Worm (Caenorhabditis elegans): ENCODE data around the gene ins-31.

ins-31 gene

DNA sequence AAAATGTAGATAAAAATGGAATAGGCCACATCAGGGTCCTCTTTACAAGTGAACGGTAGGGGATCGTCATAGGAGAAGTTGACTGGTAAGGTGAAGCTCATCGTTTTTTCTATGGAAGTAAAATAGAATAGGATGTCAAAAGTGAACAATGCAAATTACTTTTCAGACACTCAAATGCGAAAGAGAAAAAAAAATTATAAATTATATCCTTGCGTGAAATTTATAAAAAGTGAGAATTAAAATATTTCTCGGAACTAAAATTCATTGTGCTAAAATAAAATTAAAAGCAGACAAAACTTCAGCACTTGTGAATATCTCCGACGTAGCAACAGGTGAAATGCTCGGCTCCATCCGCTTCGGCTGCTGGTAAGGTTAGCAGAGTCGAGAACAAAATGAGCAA lies 33.5 kb upstream of the ins-31 start, which contains the start of gene srg-22:
Gene srg-22, minus strand, starts transcription at position 101 of the 400 bp plus-strand sequence.
- TF ChIP-seq skn-1 (tag; optimal IDR thresholded peaks at IDR 0.05) (no peak), pqm-1 (tag; optimal IDR thresholded peaks at IDR 0.05) (no peak), fkh-10 (GFP tag; optimal IDR thresholded peaks at IDR 0.05) (no peak), egl-27 (tag; optimal IDR thresholded peaks at IDR 0.05) (no peak), ZK546.5 (tag; optimal IDR thresholded peaks at IDR 0.05) (no peak), lsy-12 (tag; optimal IDR thresholded peaks at IDR 0.05) (no peak), elt-2 (tag; optimal IDR thresholded peaks at IDR 0.05) (no peak), nfya-1 (tag; optimal IDR thresholded peaks at IDR 0.05; ENCODE audit: insufficient read depth) (no peak), jun-1 (tag; optimal IDR thresholded peaks at IDR 0.05) (no peak), mdl-1 (tag; optimal IDR thresholded peaks at IDR 0.05) (no peak), R02D3.7 (tag; optimal IDR thresholded peaks at IDR 0.05) (no peak), eor-1 (tag; optimal IDR thresholded peaks at IDR 0.05) (no peak), nhr-28 (tag; optimal IDR thresholded peaks at IDR 0.05) (no peak), lin-39 (tag; optimal IDR thresholded peaks at IDR 0.05) (no peak)

DNA sequence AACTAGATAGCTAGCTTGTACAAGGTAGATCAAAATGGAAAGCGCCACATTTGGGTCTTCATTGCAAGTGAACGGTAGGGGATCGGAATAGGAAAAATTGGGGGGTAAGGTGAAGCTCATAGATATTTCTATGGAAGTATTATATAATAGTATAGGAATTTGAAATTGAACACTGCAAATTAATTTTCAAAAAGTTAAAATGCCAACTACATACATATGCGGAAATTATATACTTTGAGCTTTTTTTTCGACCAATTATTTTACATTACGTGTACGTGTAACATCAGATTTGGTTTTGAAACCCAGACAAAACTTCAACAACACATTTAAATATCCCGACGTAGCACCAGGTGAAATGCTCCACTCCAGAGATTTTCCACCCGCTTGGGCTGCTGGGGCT lies 30.8 kb upstream of the ins-31 start, which contains the start of gene srg-23:
Gene srg-23, minus strand, starts transcription at position 101 of the 400 bp plus-strand sequence.
- TF ChIP-seq nhr-25 (tag; optimal IDR thresholded peaks at IDR 0.05), result no peak
- TF ChIP-seq ztf-4 (tag; optimal IDR thresholded peaks at IDR 0.05), result no peak

DNA sequence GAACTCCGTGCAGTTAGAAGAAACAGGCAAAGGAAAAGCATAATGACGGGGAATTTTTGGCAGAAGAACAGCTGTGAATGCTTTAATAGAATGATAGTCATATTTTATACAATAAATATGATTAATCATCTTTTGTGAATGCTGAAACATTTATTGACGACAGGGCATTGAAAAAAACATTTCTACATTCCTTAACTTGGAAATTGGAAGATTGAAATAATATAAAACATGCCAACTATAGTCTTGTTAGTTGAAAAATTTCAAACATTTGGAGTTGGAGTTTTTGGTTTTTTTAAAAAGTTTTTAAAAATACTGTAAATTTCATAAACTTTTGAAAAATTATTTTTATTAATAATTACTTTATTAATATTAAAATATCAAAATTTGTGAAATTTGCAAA lies 30.0 kb upstream of the ins-31 start, which contains the start of gene Y25C1A.14:
Gene Y25C1A.14, minus strand, starts transcription at position 101 of the 400 bp plus-strand sequence.
- TF ChIP-seq fkh-10 (GFP tag; optimal IDR thresholded peaks at IDR 0.05), result no peak
- TF ChIP-seq nhr-23 (tag; optimal IDR thresholded peaks at IDR 0.05), result no peak
- no peak for TF ChIP-seq ama-1 (optimal IDR thresholded peaks at IDR 0.05)
- no peak for TF ChIP-seq ceh-9 (tag; optimal IDR thresholded peaks at IDR 0.05)
- TF ChIP-seq fos-1 (tag; optimal IDR thresholded peaks at IDR 0.05), result no peak
- TF ChIP-seq nfya-1 (tag; optimal IDR thresholded peaks at IDR 0.05; ENCODE audit: insufficient read depth), result no peak
- no peak for TF ChIP-seq daf-12 (tag; optimal IDR thresholded peaks at IDR 0.05)

- TF ChIP-seq mml-1 (tag; optimal IDR thresholded peaks at IDR 0.05) (no peak), ceh-9 (tag; optimal IDR thresholded peaks at IDR 0.05) (no peak), skn-1 (tag; optimal IDR thresholded peaks at IDR 0.05) (no peak), R02D3.7 (tag; optimal IDR thresholded peaks at IDR 0.05) (no peak), nfya-1 (tag; optimal IDR thresholded peaks at IDR 0.05; ENCODE audit: insufficient read depth) (no peak), lin-39 (tag; optimal IDR thresholded peaks at IDR 0.05) (no peak), sea-2 (GFP tag; optimal IDR thresholded peaks at IDR 0.05) (no peak), jun-1 (tag; optimal IDR thresholded peaks at IDR 0.05) (no peak), pqm-1 (tag; optimal IDR thresholded peaks at IDR 0.05) (no peak), nhr-43 (tag; optimal IDR thresholded peaks at IDR 0.05; ENCODE audit: poor library complexity, severe bottlenecking) (no peak), fkh-10 (GFP tag; optimal IDR thresholded peaks at IDR 0.05) (no peak), nhr-11 (tag; optimal IDR thresholded peaks at IDR 0.05) (no peak), tbx-2 (tag; optimal IDR thresholded peaks at IDR 0.05) (no peak), unc-62 (GFP tag; optimal IDR thresholded peaks at IDR 0.05) (no peak), elt-3 (tag; optimal IDR thresholded peaks at IDR 0.05) (no peak), fkh-2 (tag; optimal IDR thresholded peaks at IDR 0.05) (no peak), ama-1 (optimal IDR thresholded peaks at IDR 0.05) (no peak), ztf-4 (tag; optimal IDR thresholded peaks at IDR 0.05) (no peak), ceh-16 (tag; optimal IDR thresholded peaks at IDR 0.05) (no peak)
These were observed 26.3 kb upstream of the ins-31 start, which contains the start of gene srg-24 for ce11 chrII:3100546-3100945. TSS of gene srg-24 (minus strand) at chrII:3100646.

DNA sequence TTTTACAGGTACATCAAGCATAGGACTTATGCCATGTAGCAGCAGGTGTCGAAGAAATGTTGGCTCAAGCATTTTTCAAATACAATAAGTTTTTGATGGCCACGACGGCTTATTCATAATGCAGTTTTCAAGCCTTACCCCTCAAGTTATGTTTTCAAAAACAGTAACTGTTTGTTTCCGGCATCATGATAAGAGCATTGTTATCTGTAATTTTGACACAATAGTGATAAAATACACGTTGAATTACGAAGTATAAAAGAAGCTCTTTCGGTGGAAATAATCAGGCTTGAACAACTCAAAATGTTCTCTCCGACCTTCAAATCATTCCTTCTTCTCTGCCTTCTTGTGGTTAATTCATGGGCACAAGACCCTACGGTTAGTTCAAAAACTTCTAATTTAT lies 24.8 kb upstream of the ins-31 start, which contains the start of gene clec-121:
Gene clec-121, plus strand, starts transcription at position 301 of the 400 bp plus-strand sequence.
- no peak for TF ChIP-seq ceh-16 (tag; optimal IDR thresholded peaks at IDR 0.05)
- no peak for TF ChIP-seq egl-27 (tag; optimal IDR thresholded peaks at IDR 0.05)

DNA sequence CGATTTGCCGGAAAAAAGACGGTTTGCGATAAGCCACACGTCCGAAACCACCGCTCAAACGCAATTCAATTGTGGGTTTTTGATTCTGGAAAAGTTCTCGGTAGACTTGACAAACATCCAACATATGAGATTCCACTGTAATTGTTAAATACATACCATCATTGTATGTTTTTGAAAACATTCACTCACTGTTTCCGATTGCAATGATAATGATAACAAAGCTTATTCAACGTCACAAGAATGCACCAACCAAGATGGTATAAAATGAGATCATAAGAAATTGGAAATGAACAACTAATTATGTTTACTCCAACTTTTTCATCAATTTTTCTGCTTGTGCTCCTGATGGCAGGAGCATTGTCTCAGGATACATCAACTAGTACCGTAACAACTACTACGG lies 21.1 kb upstream of the ins-31 start, which contains the start of gene clec-122:
Gene clec-122, plus strand, starts transcription at position 301 of the 400 bp plus-strand sequence.
- TF ChIP-seq daf-12 (tag; optimal IDR thresholded peaks at IDR 0.05) (no peak), snpc-4 (tag; optimal IDR thresholded peaks at IDR 0.05) (no peak), fos-1 (tag; optimal IDR thresholded peaks at IDR 0.05) (no peak), pha-4 (tag; optimal IDR thresholded peaks at IDR 0.05) (no peak), unc-62 (GFP tag; optimal IDR thresholded peaks at IDR 0.05) (no peak), ama-1 (optimal IDR thresholded peaks at IDR 0.05) (no peak), pqm-1 (tag; optimal IDR thresholded peaks at IDR 0.05) (no peak), egl-27 (tag; optimal IDR thresholded peaks at IDR 0.05) (no peak), unc-39 (tag; optimal IDR thresholded peaks at IDR 0.05) (no peak), nhr-67 (tag; optimal IDR thresholded peaks at IDR 0.05) (no peak), R02D3.7 (tag; optimal IDR thresholded peaks at IDR 0.05) (no peak)

All from whole organism, L3 larva.